Fruit fly (Drosophila melanogaster) whole organism, embryonic: ENCODE data around the gene Miox.

ENCODE experiments used
- CG10565 ChIP-seq: fragments of 200-800 bp; sonication (Bioruptor generic); optimal IDR thresholded peaks from 3 replicates; lab custom pipeline; 2016; ENCODE audit warnings: missing biosample characterization, mild to moderate bottlenecking, missing genetic modification characterization
- CG10959 ChIP-seq: fragments of 200-800 bp; sonication (Bioruptor generic); IDR thresholded peaks from 2 replicates; pipeline ENCODE4 v1.3.6; 2022; ENCODE audit warnings: missing biosample characterization, missing genetic modification characterization
- CG12744 ChIP-seq: fragments of 200-800 bp; sonication (Bioruptor generic); optimal IDR thresholded peaks from 2 replicates; lab custom pipeline; 2016; ENCODE audit warnings: missing biosample characterization, missing genetic modification characterization
- CG12769 ChIP-seq: fragments of 200-800 bp; sonication (Bioruptor generic); optimal IDR thresholded peaks from 2 replicates; lab custom pipeline; 2019; ENCODE audit warnings: missing biosample characterization, mild to moderate bottlenecking, missing genetic modification characterization, moderate library complexity
- CG13296 ChIP-seq: fragments of 200-800 bp; sonication (Bioruptor generic); optimal IDR thresholded peaks from 3 replicates; lab custom pipeline; 2018; ENCODE audit warnings: missing biosample characterization, mild to moderate bottlenecking, missing genetic modification characterization
- CG13894 ChIP-seq: fragments of 200-800 bp; sonication (Bioruptor generic); optimal IDR thresholded peaks from 3 replicates; lab custom pipeline; 2018; ENCODE audit warnings: missing biosample characterization, mild to moderate bottlenecking, missing genetic modification characterization, moderate library complexity
- CG14014 ChIP-seq: fragments of 200-800 bp; sonication (Bioruptor generic); IDR thresholded peaks from 2 replicates; pipeline ENCODE4 v1.3.6; 2022; ENCODE audit warnings: missing biosample characterization, missing genetic modification characterization
- CG14441 ChIP-seq: fragments of 200-800 bp; sonication (Bioruptor generic); IDR thresholded peaks from 2 replicates; pipeline ENCODE4 v1.3.6; 2022; ENCODE audit warnings: missing biosample characterization, missing genetic modification characterization
- CG15073 ChIP-seq: fragments of 200-800 bp; sonication (Bioruptor generic); optimal IDR thresholded peaks from 2 replicates; lab custom pipeline; 2016; ENCODE audit warnings: missing biosample characterization, missing genetic modification characterization
- CG17829 ChIP-seq: fragments of 200-800 bp; optimal IDR thresholded peaks from 2 replicates; lab custom pipeline; 2019; ENCODE audit warnings: missing biosample characterization, mild to moderate bottlenecking, missing genetic modification characterization, moderate library complexity
- CG2202 ChIP-seq: fragments of 200-800 bp; sonication (Bioruptor generic); optimal IDR thresholded peaks from 2 replicates; lab custom pipeline; 2018; ENCODE audit warnings: missing biosample characterization, mild to moderate bottlenecking, missing genetic modification characterization
- CG6765 ChIP-seq: fragments of 200-800 bp; sonication (Bioruptor generic); optimal IDR thresholded peaks from 3 replicates; lab custom pipeline; 2017; ENCODE audit warnings: missing biosample characterization, mild to moderate bottlenecking, missing genetic modification characterization
- CG6813 ChIP-seq: fragments of 200-800 bp; sonication (Bioruptor generic); optimal IDR thresholded peaks from 2 replicates; lab custom pipeline; 2017; ENCODE audit warnings: missing biosample characterization, missing genetic modification characterization, mild to moderate bottlenecking, moderate library complexity, missing genetic modification reagents
- CG8290 ChIP-seq, 3 experiments: fragments of 200-800 bp; sonication (Bioruptor generic); optimal IDR thresholded peaks; 2 replicates each; lab custom pipeline; 2016 to 2019; ENCODE audit warnings: missing biosample characterization in 3 of 3, missing genetic modification characterization in 3 of 3, mild to moderate bottlenecking in 2 of 3, moderate library complexity in 1 of 3
- CrebB ChIP-seq: fragments of 200-800 bp; sonication (Bioruptor generic); optimal IDR thresholded peaks from 3 replicates; lab custom pipeline; 2018; ENCODE audit warnings: missing biosample characterization, mild to moderate bottlenecking, missing genetic modification characterization
- Dbx ChIP-seq: fragments of 200-800 bp; sonication (Bioruptor generic); IDR thresholded peaks from 3 replicates; pipeline ENCODE4 v1.3.6; 2022; ENCODE audit warnings: missing biosample characterization, missing genetic modification characterization
- Dfd ChIP-seq, 2 experiments: fragments of >200 bp; optimal IDR thresholded peaks; 2 replicates each; lab custom pipeline; 2017; ENCODE audit warnings: missing biosample characterization in 2 of 2, missing genetic modification characterization in 2 of 2
- Ets65A ChIP-seq: fragments of 200-800 bp; sonication (Bioruptor generic); peaks from one replicate; lab custom pipeline; 2016; ENCODE audit warnings: missing biosample characterization, missing genetic modification characterization
- Fer1 ChIP-seq: fragments of 200-800 bp; sonication (Bioruptor generic); optimal IDR thresholded peaks from 2 replicates; lab custom pipeline; 2017; ENCODE audit warnings: missing biosample characterization, mild to moderate bottlenecking, missing genetic modification characterization
- HmgZ ChIP-seq: fragments of 200-800 bp; sonication (Bioruptor generic); optimal IDR thresholded peaks from 2 replicates; lab custom pipeline; 2018; ENCODE audit warnings: missing biosample characterization, mild to moderate bottlenecking, missing genetic modification characterization
- Jarid2 ChIP-seq: fragments of 200-800 bp; sonication (Bioruptor generic); optimal IDR thresholded peaks from 3 replicates; lab custom pipeline; 2017; ENCODE audit warnings: mild to moderate bottlenecking, missing biosample characterization, missing genetic modification reagents, missing genetic modification characterization
- Lhr ChIP-seq: fragments of 200-800 bp; sonication (Bioruptor generic); optimal IDR thresholded peaks from 3 replicates; lab custom pipeline; 2017; ENCODE audit warnings: mild to moderate bottlenecking, missing biosample characterization, missing genetic modification reagents, missing genetic modification characterization
- NFAT ChIP-seq: fragments of 200-800 bp; sonication (Bioruptor generic); IDR thresholded peaks from 2 replicates; pipeline ENCODE4 v1.3.6; 2022; ENCODE audit warnings: missing biosample characterization, missing genetic modification characterization
- Neu2 ChIP-seq: fragments of 200-800 bp; sonication (Bioruptor generic); optimal IDR thresholded peaks from 3 replicates; lab custom pipeline; 2016; ENCODE audit warnings: missing biosample characterization, missing genetic modification characterization, borderline replicate concordance
- Nf-YC ChIP-seq: fragments of 200-800 bp; optimal IDR thresholded peaks from 3 replicates; lab custom pipeline; 2019; ENCODE audit warnings: missing biosample characterization, mild to moderate bottlenecking, missing genetic modification characterization, moderate library complexity
- Ptx1 ChIP-seq: fragments of 200-800 bp; sonication (Bioruptor generic); IDR thresholded peaks from 2 replicates; pipeline ENCODE4 v1.3.6; 2022; ENCODE audit warnings: missing biosample characterization, missing genetic modification characterization
- Scr ChIP-seq: fragments of 200-800 bp; sonication (Bioruptor generic); IDR thresholded peaks from 2 replicates; pipeline ENCODE4 v1.3.6; 2022; ENCODE audit warnings: missing biosample characterization, missing genetic modification characterization; ENCODE audit not compliant: partially characterized antibody
- abd-A ChIP-seq: fragments of 200-800 bp; sonication (Bioruptor generic); optimal IDR thresholded peaks from 3 replicates; lab custom pipeline; 2019; ENCODE audit warnings: missing biosample characterization, mild to moderate bottlenecking, missing genetic modification characterization, moderate library complexity
- bbx ChIP-seq: fragments of 200-800 bp; sonication (Bioruptor generic); IDR thresholded peaks from 2 replicates; pipeline ENCODE4 v1.3.6; 2022; ENCODE audit warnings: missing biosample characterization, missing genetic modification characterization; ENCODE audit not compliant: partially characterized antibody
- chm ChIP-seq: fragments of 200-800 bp; sonication (Bioruptor generic); IDR thresholded peaks from 2 replicates; pipeline ENCODE4 v1.3.6; 2022; ENCODE audit warnings: missing biosample characterization, missing genetic modification characterization
- corto ChIP-seq: fragments of 200-800 bp; sonication (Bioruptor generic); optimal IDR thresholded peaks from 2 replicates; lab custom pipeline; 2016; ENCODE audit warnings: missing biosample characterization, mild to moderate bottlenecking, missing genetic modification characterization, moderate library complexity
- crol ChIP-seq: fragments of 200-800 bp; sonication (Bioruptor generic); IDR thresholded peaks from 2 replicates; pipeline ENCODE4 v1.3.6; 2022; ENCODE audit warnings: missing biosample characterization, missing genetic modification characterization
- ewg ChIP-seq: fragments of 200-800 bp; sonication (Bioruptor generic); optimal IDR thresholded peaks from 3 replicates; lab custom pipeline; 2017; ENCODE audit warnings: mild to moderate bottlenecking, missing biosample characterization, missing genetic modification reagents, missing genetic modification characterization
- ken ChIP-seq: fragments of 200-800 bp; sonication (Bioruptor generic); IDR thresholded peaks from 3 replicates; pipeline ENCODE4 v1.3.6; 2022; ENCODE audit warnings: missing biosample characterization, missing genetic modification characterization
- mam ChIP-seq: fragments of 200-800 bp; sonication (Bioruptor generic); optimal IDR thresholded peaks from 3 replicates; lab custom pipeline; 2016; ENCODE audit warnings: missing biosample characterization, missing genetic modification characterization
- pan ChIP-seq, 4 experiments: fragments of >200 bp in 3 of 4; fragments of 200-800 bp in 1 of 4; sonication (Bioruptor generic) in 1 of 4; optimal IDR thresholded peaks in 3 of 4; IDR thresholded peaks in 1 of 4; 2 replicates each; pipeline versions ENCODE4 v1.3.6 to Lab custom; 2017 to 2022; ENCODE audit warnings: missing biosample characterization in 2 of 4, missing genetic modification characterization in 2 of 4, mixed read lengths in 1 of 4
- prd ChIP-seq, 3 experiments: fragments of >200 bp in 2 of 3; fragments of 200-800 bp in 1 of 3; sonication (Bioruptor generic) in 1 of 3; optimal IDR thresholded peaks in 2 of 3; IDR thresholded peaks in 1 of 3; 2 replicates in 2 of 3; 3 replicates in 1 of 3; pipeline versions ENCODE4 v1.3.6 to Lab custom; 2017 to 2022; ENCODE audit warnings: missing biosample characterization in 1 of 3, missing genetic modification characterization in 1 of 3
- sd ChIP-seq: fragments of 200-800 bp; sonication (Bioruptor generic); optimal IDR thresholded peaks from 3 replicates; lab custom pipeline; 2018; ENCODE audit warnings: missing biosample characterization, mild to moderate bottlenecking, missing genetic modification characterization, moderate library complexity
- stwl ChIP-seq: fragments of 200-800 bp; sonication (Bioruptor generic); optimal IDR thresholded peaks from 3 replicates; lab custom pipeline; 2018; ENCODE audit warnings: missing biosample characterization, mild to moderate bottlenecking, missing genetic modification characterization, moderate library complexity
- tna ChIP-seq: fragments of 200-800 bp; sonication (Bioruptor generic); IDR thresholded peaks from 2 replicates; pipeline ENCODE4 v1.3.6; 2022; ENCODE audit warnings: missing biosample characterization, missing genetic modification characterization; ENCODE audit not compliant: partially characterized antibody
- unc-4 ChIP-seq: fragments of 200-800 bp; sonication (Bioruptor generic); IDR thresholded peaks from 2 replicates; pipeline ENCODE4 v1.3.6; 2022; ENCODE audit warnings: missing biosample characterization, missing genetic modification characterization; ENCODE audit not compliant: partially characterized antibody
- usp ChIP-seq: fragments of >200 bp; optimal IDR thresholded peaks from 2 replicates; lab custom pipeline; 2017; ENCODE audit warnings: missing biosample characterization, missing genetic modification characterization
- vnd ChIP-seq: fragments of 200-800 bp; sonication (Bioruptor generic); IDR thresholded peaks from 3 replicates; pipeline ENCODE4 v1.3.6; 2022; ENCODE audit warnings: missing biosample characterization, missing genetic modification characterization; ENCODE audit not compliant: partially characterized antibody
- wor ChIP-seq: fragments of 200-800 bp; sonication (Bioruptor generic); IDR thresholded peaks from 2 replicates; pipeline ENCODE4 v1.3.6; 2022; ENCODE audit warnings: missing biosample characterization, missing genetic modification characterization

Miox gene

DNA sequence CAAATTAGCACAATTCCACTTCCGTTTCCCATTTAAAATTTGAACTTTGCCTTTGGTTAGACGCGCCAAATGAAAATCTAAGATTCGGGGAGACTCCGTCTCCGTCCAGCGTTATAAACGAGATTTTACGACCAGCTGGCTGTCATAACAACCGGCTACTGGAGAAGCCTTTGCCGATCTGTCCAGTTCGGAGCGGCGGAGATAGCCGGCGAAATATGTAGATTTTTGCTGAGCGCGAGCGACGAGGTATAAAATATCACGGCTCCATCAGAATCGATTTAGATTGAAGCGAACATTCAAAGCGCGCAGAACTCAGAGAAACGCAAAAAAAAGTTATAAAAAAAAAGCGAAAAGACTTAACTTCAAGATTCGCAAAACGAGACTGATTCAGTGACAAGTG is 12.7 kb downstream of the Miox start, which contains the start of gene CG11529:
Gene CG11529, plus strand, starts transcription at position 301 of the 400 bp plus-strand sequence.
- no peak for TF ChIP-seq NFAT (GFP tag; lab: Robert Waterston, UW)
- TF ChIP-seq corto (GFP tag; lab: Kevin White, UChicago) = no peak
- TF ChIP-seq ken (GFP tag; lab: Robert Waterston, UW) = no peak
- TF ChIP-seq CG2202 (tag; lab: Kevin White, UChicago) = no peak
- TF ChIP-seq CG14441 (GFP tag; lab: Robert Waterston, UW) = no peak
- TF ChIP-seq CrebB (tag; lab: Kevin White, UChicago) = no peak
- no peak for TF ChIP-seq pan (optimal IDR thresholded peaks at IDR 0.05; lab: Kevin White, UChicago)
- TF ChIP-seq pan (GFP tag; optimal IDR thresholded peaks at IDR 0.05 in 1 of 2, IDR thresholded peaks at IDR 0.05 in 1 of 2) = no peak
- peak; percentile 7 for TF ChIP-seq CG13894 (tag; lab: Kevin White, UChicago)
- TF ChIP-seq CG13296 (GFP tag; lab: Kevin White, UChicago) = no peak
- TF ChIP-seq CG12769 (tag; lab: Kevin White, UChicago) = peak; percentile 2
- TF ChIP-seq Ets65A (GFP tag; lab: Kevin White, UChicago) = peak; percentile 34
- no peak for TF ChIP-seq abd-A (tag; lab: Kevin White, UChicago)
- no peak for TF ChIP-seq wor (GFP tag; lab: Robert Waterston, UW)
- no peak for TF ChIP-seq vnd (GFP tag; lab: Robert Waterston, UW)

DNA sequence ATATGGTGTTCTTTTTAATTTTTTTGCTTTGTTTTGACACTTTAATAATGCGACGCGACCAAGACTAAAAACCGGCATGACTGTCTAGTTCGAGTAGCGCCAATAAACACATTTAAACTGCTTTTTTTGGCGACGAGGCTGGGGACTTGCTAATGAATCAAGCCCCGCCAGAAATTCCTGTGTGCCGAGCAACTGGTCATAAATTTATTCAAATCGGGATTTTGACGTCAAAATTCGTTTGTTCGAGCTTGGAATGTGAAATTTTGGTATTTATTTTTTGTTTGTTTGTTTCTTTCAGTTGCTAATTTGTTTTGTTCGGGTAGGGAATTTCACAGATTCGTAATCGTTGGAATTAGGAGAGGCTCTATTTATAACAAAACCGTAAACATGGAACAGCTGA is 18.2 kb downstream of the Miox start:
- no peak for TF ChIP-seq tna (GFP tag; lab: Robert Waterston, UW)
- peak; percentile 96 for TF ChIP-seq sd (tag; lab: Kevin White, UChicago)
- peak; percentile 58 for TF ChIP-seq CG12769 (tag; lab: Kevin White, UChicago)

DNA sequence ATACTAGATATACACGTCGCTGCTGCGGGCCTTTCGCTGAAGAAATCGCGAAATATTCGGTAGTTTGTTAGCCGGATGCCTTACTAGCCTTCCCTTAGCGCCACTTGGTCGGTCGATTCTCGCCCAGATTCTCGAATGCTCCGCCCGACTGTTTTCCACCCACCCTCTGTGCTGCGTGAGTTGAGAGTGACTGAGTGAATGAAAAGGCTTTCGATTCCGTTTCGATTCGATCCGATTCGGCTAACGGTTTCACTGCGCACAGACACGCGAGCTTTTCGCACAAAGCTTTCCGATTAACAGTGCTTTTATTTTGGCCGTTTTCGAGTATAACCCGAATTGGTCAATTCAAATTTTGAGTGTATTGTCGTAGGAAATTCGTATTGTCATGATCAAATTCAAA is 19.0 kb downstream of the Miox start, which contains the start of gene Ak1:
Gene Ak1, minus strand, starts transcription at position 347 of the 400 bp plus-strand sequence.
- no peak for TF ChIP-seq CG10959 (GFP tag; lab: Robert Waterston, UW)
- TF ChIP-seq CG6765 = peak; percentile 41
- no peak for TF ChIP-seq CG12744
- TF ChIP-seq mam (GFP tag; lab: Kevin White, UChicago) = no peak
- TF ChIP-seq Nf-YC = no peak
- TF ChIP-seq CG10565 = no peak
- no peak for TF ChIP-seq Ptx1
- no peak for TF ChIP-seq stwl (tag; lab: Kevin White, UChicago)
- TF ChIP-seq corto (GFP tag; lab: Kevin White, UChicago) = no peak
- TF ChIP-seq CG15073 = no peak
- TF ChIP-seq CG12769 (tag; lab: Kevin White, UChicago) = peak; percentile 60
- no peak for TF ChIP-seq Lhr (GFP tag; lab: Kevin White, UChicago)
- peak; percentile 78 for TF ChIP-seq Jarid2 (GFP tag; lab: Kevin White, UChicago)
- peak; percentile 42 for TF ChIP-seq HmgZ
- TF ChIP-seq bbx (GFP tag; lab: Robert Waterston, UW) = peak; percentile 37; the same call in 1 of the 2 replicates
- TF ChIP-seq chm (GFP tag; lab: Robert Waterston, UW) = no peak; the same call in 1 of the 2 replicates
- TF ChIP-seq Dbx (GFP tag; lab: Robert Waterston, UW) = 0 out of 3 replicates have a peak, but pooled peaks have one; percentile 37
- TF ChIP-seq Fer1 (GFP tag; lab: Kevin White, UChicago) = peak; percentile 28
- peak; percentile 46 for TF ChIP-seq abd-A (tag; lab: Kevin White, UChicago)
- no peak for TF ChIP-seq prd (optimal IDR thresholded peaks at IDR 0.05; lab: Kevin White, UChicago)
- TF ChIP-seq prd (GFP tag; IDR thresholded peaks at IDR 0.05; lab: Robert Waterston, UW) = no peak
- TF ChIP-seq Scr (GFP tag; lab: Robert Waterston, UW) = no peak
- no peak for TF ChIP-seq Neu2 (GFP tag; lab: Kevin White, UChicago)
- TF ChIP-seq CG14014 (GFP tag; lab: Robert Waterston, UW) = 0 out of 2 replicates have a peak, but pooled peaks have one; percentile 8
- TF ChIP-seq crol = no peak
- peak; percentile 12 for TF ChIP-seq ewg (GFP tag; lab: Kevin White, UChicago)
- TF ChIP-seq CG6813 (GFP tag; lab: Kevin White, UChicago) = peak; percentile 28
- TF ChIP-seq CG8290 (GFP tag; optimal IDR thresholded peaks at IDR 0.05; lab: Kevin White, UChicago) = no peak
- no peak for TF ChIP-seq CG8290 (tag; optimal IDR thresholded peaks at IDR 0.05; lab: Kevin White, UChicago)
- TF ChIP-seq Dfd (GFP tag; optimal IDR thresholded peaks at IDR 0.05; lab: Kevin White, UChicago) = no peak
- TF ChIP-seq unc-4 (GFP tag; lab: Robert Waterston, UW) = 0 out of 2 replicates have a peak, but pooled peaks have one; percentile 25
- no peak for TF ChIP-seq CG17829 (tag; lab: Kevin White, UChicago)
- no peak for TF ChIP-seq usp (GFP tag; lab: Kevin White, UChicago)
